Worm (Caenorhabditis elegans): Measurements from ENCODE around the gene ufd-3.
A peak's percentile ranks its signal among the peaks of the same experiment; 100 is the strongest.

The ufd-3 gene

DNA sequence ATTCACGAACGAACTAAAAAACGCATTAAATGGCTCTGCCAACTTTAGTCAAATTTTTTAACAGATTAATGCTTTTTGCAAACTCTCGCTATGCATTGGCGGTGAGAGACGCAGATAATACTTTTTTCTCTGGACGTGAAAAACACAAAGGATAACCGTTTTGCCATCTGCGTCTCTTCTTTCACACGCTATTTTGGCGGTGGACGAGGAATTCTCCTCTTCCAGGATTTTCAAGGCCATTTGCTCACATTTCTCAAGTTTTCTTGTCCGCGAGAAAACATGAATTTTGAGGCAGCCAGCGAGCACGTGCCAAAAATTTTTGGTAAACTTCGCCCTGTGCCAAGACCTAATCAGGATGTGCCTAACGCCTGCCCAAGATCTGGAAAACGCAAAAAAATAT lies 9.5 kb upstream of the ufd-3 start (continued):
- peak; percentile 35 for TF ChIP-seq dsc-1 (tag; optimal IDR thresholded peaks at IDR 0.05)
- TF ChIP-seq nhr-237 (tag; optimal IDR thresholded peaks at IDR 0.05), result no peak
- no peak for TF ChIP-seq ztf-4 (tag; optimal IDR thresholded peaks at IDR 0.05)
- peak; percentile 57 for TF ChIP-seq nhr-19 (GFP tag; conservative IDR thresholded peaks at IDR 0.05)
- peak; percentile 82 for TF ChIP-seq nhr-71 (tag; optimal IDR thresholded peaks at IDR 0.05)
- peak; percentile 68 for TF ChIP-seq nhr-47 (tag; optimal IDR thresholded peaks at IDR 0.05)
- peak; percentile 18 for TF ChIP-seq jun-1 (tag; optimal IDR thresholded peaks at IDR 0.05)
- no peak for TF ChIP-seq F16B12.6 (tag; optimal IDR thresholded peaks at IDR 0.05)
- no peak for TF ChIP-seq zag-1 (tag; optimal IDR thresholded peaks at IDR 0.05)
- TF ChIP-seq ceh-82 (tag; optimal IDR thresholded peaks at IDR 0.05), result peak in 1 of 3 experiments; percentile 18
- peak; percentile 48 for TF ChIP-seq lin-15B (tag; optimal IDR thresholded peaks at IDR 0.05)
- TF ChIP-seq lin-35 (GFP tag; optimal IDR thresholded peaks at IDR 0.05), result peak; percentile 33 to 41
- TF ChIP-seq swsn-7 (tag; optimal IDR thresholded peaks at IDR 0.05), result peak; percentile 44
- no peak for TF ChIP-seq elt-3 (tag; optimal IDR thresholded peaks at IDR 0.05)
- TF ChIP-seq lin-13 (GFP tag; optimal IDR thresholded peaks at IDR 0.05), result peak; percentile 18
- TF ChIP-seq efl-1 (optimal IDR thresholded peaks at IDR 0.05), result peak; percentile 60 to 70
- TF ChIP-seq efl-1 (GFP tag; optimal IDR thresholded peaks at IDR 0.05 in 1 of 2), result peak; percentile 39 to 95
- TF ChIP-seq ceh-90 (tag; optimal IDR thresholded peaks at IDR 0.05), result peak; percentile 68
- TF ChIP-seq tbx-2 (tag; optimal IDR thresholded peaks at IDR 0.05), result peak; percentile 68
- TF ChIP-seq unc-98 (GFP tag; IDR thresholded peaks at IDR 0.05), result peak; percentile 55; the same call in 1 of the 2 replicates

DNA sequence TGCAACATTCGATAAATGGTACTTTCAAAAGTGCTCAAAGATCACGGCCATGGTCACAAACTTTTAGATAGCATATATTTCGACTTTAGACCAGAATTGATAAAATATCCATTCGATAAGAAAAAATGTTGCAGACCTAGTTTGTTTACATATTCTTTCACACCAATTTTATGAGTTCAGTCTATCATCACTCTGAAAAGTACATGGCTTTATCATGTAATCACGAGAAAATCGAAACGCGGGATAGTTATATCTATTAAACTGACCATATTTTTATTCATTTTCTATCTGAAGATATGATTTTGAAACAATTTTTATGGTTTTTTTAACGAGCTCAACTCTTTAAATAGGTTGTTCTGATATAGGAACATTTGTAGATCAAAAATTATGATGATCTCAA lies 9.1 kb upstream of the ufd-3 start, which contains the start of gene pho-11:
Gene pho-11, plus strand, starts transcription at position 374 of the 400 bp plus-strand sequence.
- TF ChIP-seq pag-3 (tag; optimal IDR thresholded peaks at IDR 0.05; ENCODE audit: borderline replicate concordance, insufficient read depth) (no peak), elt-2 (tag; optimal IDR thresholded peaks at IDR 0.05) (peak; percentile 64)

DNA sequence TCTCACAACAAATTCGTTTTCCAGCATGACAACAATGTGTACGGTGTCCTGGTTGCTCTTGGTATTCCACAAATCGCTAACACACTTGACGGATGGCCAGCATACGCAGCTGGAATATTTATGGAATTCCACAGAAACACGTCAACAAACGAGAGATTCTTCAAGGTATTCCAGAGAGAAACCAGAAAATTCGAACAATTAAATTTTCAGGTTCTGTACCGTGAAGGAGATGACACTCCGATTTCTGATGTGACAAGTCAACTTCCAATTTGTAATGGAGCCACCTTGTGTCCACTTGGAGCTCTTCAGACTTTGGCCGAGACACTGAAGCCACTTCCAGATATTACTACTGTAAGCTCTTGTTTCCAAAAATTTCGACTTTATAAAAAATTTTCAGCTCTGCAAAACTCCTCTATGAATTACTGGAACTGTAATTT lies 6.6 kb upstream of the ufd-3 start:
- TF ChIP-seq efl-3 (GFP tag; optimal IDR thresholded peaks at IDR 0.05), result no peak
- no peak for TF ChIP-seq tbx-2 (tag; optimal IDR thresholded peaks at IDR 0.05)
- no peak for TF ChIP-seq alr-1 (tag; optimal IDR thresholded peaks at IDR 0.05; ENCODE audit: borderline replicate concordance)
- no peak for TF ChIP-seq unc-30 (tag; optimal IDR thresholded peaks at IDR 0.05)
- no peak for TF ChIP-seq snpc-4 (tag; optimal IDR thresholded peaks at IDR 0.05)
- peak; percentile 24 for TF ChIP-seq hlh-17 (GFP tag; optimal IDR thresholded peaks at IDR 0.05; ENCODE audit: borderline replicate concordance)
- no peak for TF ChIP-seq lir-3 (tag; optimal IDR thresholded peaks at IDR 0.05; ENCODE audit: poor library complexity)
- no peak for TF ChIP-seq sup-37 (GFP tag; optimal IDR thresholded peaks at IDR 0.05)
- no peak for TF ChIP-seq grh-1 (GFP tag; IDR thresholded peaks at IDR 0.05)
- TF ChIP-seq nhr-12 (tag; optimal IDR thresholded peaks at IDR 0.05), result no peak
- no peak for TF ChIP-seq C34B4.2 (tag; optimal IDR thresholded peaks at IDR 0.05)
- TF ChIP-seq lin-39 (tag; optimal IDR thresholded peaks at IDR 0.05), result no peak
- no peak for TF ChIP-seq C16A3.4 (tag; optimal IDR thresholded peaks at IDR 0.05)
- TF ChIP-seq nhr-85 (tag), result peak; percentile 74
- no peak for TF ChIP-seq F16B12.6 (tag; optimal IDR thresholded peaks at IDR 0.05)
- peak in 1 of 2 experiments; percentile 1 for TF ChIP-seq lin-35 (GFP tag; optimal IDR thresholded peaks at IDR 0.05)
- no peak for TF ChIP-seq pag-3 (tag; optimal IDR thresholded peaks at IDR 0.05; ENCODE audit: borderline replicate concordance, insufficient read depth)
- no peak for TF ChIP-seq nhr-237 (tag; optimal IDR thresholded peaks at IDR 0.05)
- TF ChIP-seq sptf-1 (tag; optimal IDR thresholded peaks at IDR 0.05), result no peak
- peak; percentile 48 for TF ChIP-seq snu-23 (GFP tag; optimal IDR thresholded peaks at IDR 0.05)
- peak; percentile 42 for TF ChIP-seq nhr-71 (tag; optimal IDR thresholded peaks at IDR 0.05)
- no peak for TF ChIP-seq nhr-77 (tag; optimal IDR thresholded peaks at IDR 0.05)
- no peak for TF ChIP-seq blmp-1 (tag; optimal IDR thresholded peaks at IDR 0.05)
- TF ChIP-seq xbp-1 (tag; optimal IDR thresholded peaks at IDR 0.05), result no peak
- TF ChIP-seq egl-27 (tag; optimal IDR thresholded peaks at IDR 0.05), result no peak
- no peak for TF ChIP-seq nhr-76 (tag; optimal IDR thresholded peaks at IDR 0.05)
- TF ChIP-seq elt-2 (tag; optimal IDR thresholded peaks at IDR 0.05), result no peak
- peak; percentile 54 for TF ChIP-seq rnt-1 (tag; optimal IDR thresholded peaks at IDR 0.05)
- no peak for TF ChIP-seq pax-3 (tag; optimal IDR thresholded peaks at IDR 0.05)
- TF ChIP-seq zag-1 (tag; optimal IDR thresholded peaks at IDR 0.05), result no peak
- TF ChIP-seq ztf-4 (tag; optimal IDR thresholded peaks at IDR 0.05), result no peak
- no peak for TF ChIP-seq mab-9 (GFP tag; IDR thresholded peaks at IDR 0.05)
- no peak for TF ChIP-seq ceh-8 (GFP tag; optimal IDR thresholded peaks at IDR 0.05)
- no peak for TF ChIP-seq mdl-1 (tag; optimal IDR thresholded peaks at IDR 0.05)
- no peak for TF ChIP-seq skn-1 (tag; optimal IDR thresholded peaks at IDR 0.05)
